Worm (Caenorhabditis elegans) whole organism, L4 larva: ENCODE data around the gene gad-3.

Experiments
- F10B5.3 ChIP-seq: sonication (generic microtip); optimal IDR thresholded peaks from 2 replicates; lab custom pipeline; 2016; ENCODE audit warnings: mild to moderate bottlenecking, missing genetic modification characterization, missing compliant biosample characterization
- Y48G9A.11 ChIP-seq: fragments of 200-800 bp; sonication (Bioruptor generic); IDR thresholded peaks from 2 replicates; pipeline ENCODE4 v1.3.6; 2022; ENCODE audit warnings: missing genetic modification reagents, missing genetic modification characterization, missing compliant biosample characterization
- ZK337.2 ChIP-seq: fragments of 200-800 bp; sonication (Bioruptor generic); IDR thresholded peaks from 2 replicates; pipeline ENCODE4 v1.3.6; 2022; ENCODE audit warnings: missing genetic modification reagents, missing genetic modification characterization, missing compliant biosample characterization
- ZK546.5 ChIP-seq, 2 experiments: sonication (generic microtip); optimal IDR thresholded peaks; 2 replicates each; lab custom pipeline; 2017; ENCODE audit warnings: missing biosample characterization in 2 of 2, missing genetic modification characterization in 2 of 2
- aha-1 ChIP-seq: fragments of 150-350 bp; peaks from one replicate; lab custom pipeline; 2014; ENCODE audit warnings: missing biosample characterization, missing genetic modification characterization
- ceh-62 ChIP-seq: sonication (generic microtip); optimal IDR thresholded peaks from 2 replicates; lab custom pipeline; 2017; ENCODE audit warnings: missing biosample characterization, missing genetic modification characterization
- ces-1 ChIP-seq: fragments of 150-350 bp; sonication (generic microtip); optimal IDR thresholded peaks from 4 replicates; lab custom pipeline; 2014; ENCODE audit warnings: missing biosample characterization, missing genetic modification reagents, missing genetic modification characterization
- ctbp-1 ChIP-seq: fragments of 200-800 bp; sonication (Bioruptor generic); IDR thresholded peaks from 2 replicates; pipeline ENCODE4 v1.3.6; 2022; ENCODE audit warnings: missing genetic modification reagents, missing genetic modification characterization, missing compliant biosample characterization
- daf-19 ChIP-seq: fragments of 200-800 bp; sonication (Bioruptor generic); conservative IDR thresholded peaks from 2 replicates; pipeline ENCODE4 v1.3.6; 2022; ENCODE audit warnings: missing genetic modification characterization, missing compliant biosample characterization
- daf-8 ChIP-seq: fragments of 200-800 bp; sonication (Bioruptor generic); IDR thresholded peaks from 2 replicates; pipeline ENCODE4 v1.3.6; 2022; ENCODE audit warnings: missing genetic modification characterization, missing compliant biosample characterization
- duxl-1 ChIP-seq: sonication (generic microtip); optimal IDR thresholded peaks from 2 replicates; lab custom pipeline; 2016; ENCODE audit warnings: mild to moderate bottlenecking, missing genetic modification characterization, moderate library complexity, missing compliant biosample characterization; ENCODE audit not compliant: poor library complexity
- dve-1 ChIP-seq: sonication (generic microtip); optimal IDR thresholded peaks from 2 replicates; lab custom pipeline; 2017; ENCODE audit warnings: antibody characterized with exemption, mild to moderate bottlenecking, missing genetic modification characterization, missing compliant biosample characterization; ENCODE audit not compliant: insufficient read depth
- egl-43 ChIP-seq: fragments of 200-800 bp; sonication (Bioruptor generic); IDR thresholded peaks from 2 replicates; pipeline ENCODE4 v1.3.6; 2022; ENCODE audit warnings: missing genetic modification reagents, missing genetic modification characterization, missing compliant biosample characterization
- fkh-10 ChIP-seq: fragments of 150-350 bp; optimal IDR thresholded peaks from 2 replicates; lab custom pipeline; 2014; ENCODE audit warnings: missing biosample characterization, missing genetic modification reagents, missing genetic modification characterization
- hlh-11 ChIP-seq: fragments of 200-800 bp; sonication (Bioruptor generic); optimal IDR thresholded peaks from 2 replicates; lab custom pipeline; 2018; ENCODE audit warnings: mild to moderate bottlenecking, missing genetic modification characterization, missing compliant biosample characterization
- hlh-30 ChIP-seq: sonication (generic microtip); optimal IDR thresholded peaks from 2 replicates; lab custom pipeline; 2017; ENCODE audit warnings: antibody characterized with exemption, mild to moderate bottlenecking, missing genetic modification characterization, missing compliant biosample characterization; ENCODE audit not compliant: insufficient read depth
- lim-7 ChIP-seq: fragments of 200-800 bp; sonication (Bioruptor generic); IDR thresholded peaks from 2 replicates; pipeline ENCODE4 v1.3.6; 2022; ENCODE audit warnings: missing genetic modification characterization, missing compliant biosample characterization
- lin-1 ChIP-seq: fragments of 200-800 bp; sonication (Bioruptor generic); IDR thresholded peaks from 2 replicates; pipeline ENCODE4 v1.3.6; 2022; ENCODE audit warnings: missing genetic modification reagents, missing genetic modification characterization, missing compliant biosample characterization
- lin-29 ChIP-seq: fragments of 200-800 bp; sonication (Bioruptor generic); IDR thresholded peaks from 2 replicates; pipeline ENCODE4 v1.3.6; 2022; ENCODE audit warnings: missing genetic modification reagents, missing genetic modification characterization, missing compliant biosample characterization
- madf-9 ChIP-seq: fragments of 200-800 bp; sonication (Bioruptor generic); conservative IDR thresholded peaks from 2 replicates; pipeline ENCODE4 v1.3.6; 2022; ENCODE audit warnings: missing genetic modification reagents, missing genetic modification characterization, missing compliant biosample characterization
- mdl-1 ChIP-seq, 2 experiments: fragments of 150-350 bp in 1 of 2; sonication (generic microtip) in 1 of 2; optimal IDR thresholded peaks; 2 replicates each; lab custom pipeline; 2014 to 2017; ENCODE audit warnings: missing biosample characterization in 2 of 2, missing genetic modification characterization in 2 of 2
- mxl-2 ChIP-seq: fragments of 200-800 bp; sonication (Bioruptor generic); conservative IDR thresholded peaks from 2 replicates; pipeline ENCODE4 v1.3.6; 2022; ENCODE audit warnings: missing genetic modification reagents, missing genetic modification characterization, missing compliant biosample characterization
- nhr-111 ChIP-seq: fragments of 200-800 bp; sonication (Bioruptor generic); optimal IDR thresholded peaks from 2 replicates; lab custom pipeline; 2018; ENCODE audit warnings: mild to moderate bottlenecking, missing genetic modification characterization, missing compliant biosample characterization
- nhr-237 ChIP-seq: sonication (generic microtip); optimal IDR thresholded peaks from 2 replicates; lab custom pipeline; 2017; ENCODE audit warnings: missing biosample characterization, missing genetic modification characterization
- nhr-42 ChIP-seq: fragments of 200-800 bp; sonication (Bioruptor generic); IDR thresholded peaks from 2 replicates; pipeline ENCODE4 v1.3.6; 2022; ENCODE audit warnings: missing genetic modification characterization, missing compliant biosample characterization
- nhr-6 ChIP-seq: fragments of 150-350 bp; optimal IDR thresholded peaks from 2 replicates; lab custom pipeline; 2014; ENCODE audit warnings: missing biosample characterization, missing genetic modification characterization
- nhr-77 ChIP-seq: fragments of 150-350 bp; optimal IDR thresholded peaks from 2 replicates; lab custom pipeline; 2014; ENCODE audit warnings: missing biosample characterization, missing genetic modification characterization
- pha-4 ChIP-seq, 2 experiments: fragments of 150-350 bp in 1 of 2; fragments of 200-800 bp in 1 of 2; sonication (Bioruptor generic) in 1 of 2; IDR thresholded peaks in 1 of 2; optimal IDR thresholded peaks in 1 of 2; 2 replicates each; pipeline versions ENCODE4 v1.3.6 to Lab custom; 2014 to 2022; ENCODE audit warnings: missing genetic modification characterization in 2 of 2, missing genetic modification reagents in 2 of 2, missing biosample characterization in 1 of 2, missing compliant biosample characterization in 1 of 2
- snpc-4 ChIP-seq: fragments of 150-350 bp; optimal IDR thresholded peaks from 2 replicates; lab custom pipeline; 2014; ENCODE audit warnings: missing biosample characterization, missing genetic modification characterization
- spr-1 ChIP-seq: sonication (generic microtip); optimal IDR thresholded peaks from 2 replicates; lab custom pipeline; 2016; ENCODE audit warnings: mild to moderate bottlenecking, missing genetic modification characterization, missing compliant biosample characterization
- tra-1 ChIP-seq: fragments of 200-800 bp; sonication (Bioruptor generic); IDR thresholded peaks from 2 replicates; pipeline ENCODE4 v1.3.6; 2022; ENCODE audit warnings: missing genetic modification reagents, missing genetic modification characterization, missing compliant biosample characterization
- unc-130 ChIP-seq: sonication (generic microtip); optimal IDR thresholded peaks from 2 replicates; lab custom pipeline; 2016; ENCODE audit warnings: missing genetic modification reagents, missing genetic modification characterization, missing compliant biosample characterization
- unc-62 ChIP-seq, 3 experiments: fragments of 150-350 bp in 1 of 3; sonication (generic microtip); optimal IDR thresholded peaks in 2 of 3; peaks in 1 of 3; 1 replicate in 1 of 3; 2 replicates in 2 of 3; lab custom pipeline; 2014 to 2017; ENCODE audit warnings: missing biosample characterization in 3 of 3, missing genetic modification characterization in 3 of 3, missing genetic modification reagents in 3 of 3, missing genotype in 1 of 3
- vab-7 ChIP-seq: fragments of 200-800 bp; sonication (Bioruptor generic); IDR thresholded peaks from 2 replicates; pipeline ENCODE4 v1.3.6; 2022; ENCODE audit warnings: missing genetic modification reagents, missing genetic modification characterization, missing compliant biosample characterization
- zag-1 ChIP-seq: fragments of 150-350 bp; optimal IDR thresholded peaks from 2 replicates; lab custom pipeline; 2014; ENCODE audit warnings: missing biosample characterization, missing genetic modification characterization
- zip-11 ChIP-seq: fragments of 200-800 bp; sonication (Bioruptor generic); IDR thresholded peaks from 2 replicates; pipeline ENCODE4 v1.3.6; 2022; ENCODE audit warnings: missing genetic modification characterization, missing compliant biosample characterization

The gad-3 gene

DNA sequence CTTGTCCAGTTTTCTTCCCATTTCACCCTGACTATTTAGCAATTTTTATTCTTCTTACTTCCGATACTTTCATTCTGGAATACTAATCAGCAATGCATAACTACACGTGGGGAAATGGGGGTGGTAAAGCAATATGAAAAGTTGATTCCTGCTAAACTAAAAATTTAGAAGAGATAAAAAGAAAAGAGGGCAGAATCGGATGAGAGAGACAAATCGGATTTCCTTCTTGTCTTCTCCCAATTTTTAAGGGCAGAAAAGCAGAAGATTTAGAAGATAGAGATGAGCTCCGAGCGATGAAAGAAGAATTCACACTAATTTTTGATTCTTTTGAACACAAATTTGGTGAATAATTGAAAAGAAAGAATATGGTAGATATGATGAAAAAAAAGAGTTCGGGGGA is 21.2 kb upstream of the gad-3 start:
- TF ChIP-seq madf-9 (no peak), ctbp-1 (peak; percentile 54; the same call in 1 of the 2 replicates), ZK546.5 (tag; optimal IDR thresholded peaks at IDR 0.05; lab: Kevin White, UChicago) (no peak), lim-7 (GFP tag; lab: Robert Waterston, UW) (no peak), ces-1 (GFP tag; lab: Kevin White, UChicago) (peak; percentile 56), ZK337.2 (GFP tag; lab: Robert Waterston, UW) (no peak)

- TF ChIP-seq aha-1 (tag; lab: Kevin White, UChicago) (peak; percentile 5), zag-1 (tag; lab: Kevin White, UChicago) (no peak), unc-62 (GFP tag; optimal IDR thresholded peaks at IDR 0.05 in 1 of 2; lab: Kevin White, UChicago) (peak in 1 of 2 experiments; percentile 95), unc-62 (tag; optimal IDR thresholded peaks at IDR 0.05; lab: Kevin White, UChicago) (no peak), daf-8 (GFP tag; lab: Robert Waterston, UW) (no peak), pha-4 (GFP tag; IDR thresholded peaks at IDR 0.05; lab: Robert Waterston, UW) (no peak), pha-4 (tag; optimal IDR thresholded peaks at IDR 0.05; lab: Kevin White, UChicago) (no peak), ctbp-1 (0 out of 2 replicates have a peak, but pooled peaks have one; percentile 36), fkh-10 (GFP tag; lab: Kevin White, UChicago) (peak; percentile 6)
Observed at ce11 chrV:9191406-9191805, 18.6 kb upstream of the gad-3 start, which contains the start of gene sphr-1. Gene sphr-1, plus strand, starts transcription at chrV:9191610.

ce11 chrV:9186028-9186427 is 13.2 kb upstream of the gad-3 start:
- TF ChIP-seq mdl-1 (tag; optimal IDR thresholded peaks at IDR 0.05; lab: Kevin White, UChicago) (no peak), aha-1 (tag; lab: Kevin White, UChicago) (peak; percentile 20)
- TF ChIP-seq, all 104 proteins: peak for 1

DNA sequence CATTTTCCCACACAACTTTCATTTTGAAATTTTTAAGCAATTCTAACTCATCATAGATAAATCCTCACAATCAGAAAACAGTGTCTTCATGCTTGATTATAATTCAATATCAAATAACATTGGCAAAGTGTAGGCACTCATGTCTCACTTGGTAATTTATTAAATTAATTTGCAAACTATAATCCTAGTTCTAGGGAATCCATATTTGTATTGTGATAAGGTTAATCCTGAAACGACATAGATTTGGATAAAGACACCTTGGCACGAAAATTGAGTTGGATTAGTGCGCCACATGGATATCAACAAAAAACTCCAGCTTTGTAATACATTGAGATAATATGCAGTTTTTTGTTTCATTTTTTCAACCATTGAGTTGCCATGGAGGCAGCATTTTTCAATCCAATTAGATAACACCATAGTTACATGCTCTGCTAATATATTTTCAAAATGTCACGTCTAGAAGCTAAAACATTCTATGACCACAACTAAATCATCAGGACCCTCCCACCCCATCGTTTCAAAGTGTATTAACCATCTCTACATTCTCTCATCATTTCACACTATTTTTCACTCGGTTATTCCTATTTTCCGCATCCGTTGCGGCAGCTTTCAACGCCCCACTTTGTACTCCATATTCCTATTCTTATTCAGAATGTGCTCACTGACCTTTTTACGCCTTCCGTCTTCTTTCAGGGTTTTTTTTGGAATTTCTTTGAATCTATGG is 11.1 kb upstream of the gad-3 start:
- TF ChIP-seq aha-1 (tag; lab: Kevin White, UChicago), result peak; percentile 8
- TF ChIP-seq nhr-77, result no peak
- TF ChIP-seq, all 104 proteins: peak for 1

ce11 chrV:9181669-9182250 is 9.0 kb upstream of the gad-3 start, which contains the start of gene ptr-1:
Gene ptr-1, minus strand, starts transcription at chrV:9181719.
- TF ChIP-seq zip-11, result no peak
- no peak for TF ChIP-seq unc-130 (GFP tag; lab: Kevin White, UChicago)
- no peak for TF ChIP-seq spr-1 (tag; lab: Kevin White, UChicago)

- TF ChIP-seq madf-9 (no peak), nhr-111 (no peak), nhr-6 (tag; lab: Kevin White, UChicago) (peak; percentile 83), hlh-11 (peak; percentile 80), Y48G9A.11 (GFP tag; lab: Robert Waterston, UW) (no peak), F10B5.3 (tag; lab: Kevin White, UChicago) (no peak), lin-1 (GFP tag; lab: Robert Waterston, UW) (no peak), nhr-42 (GFP tag; lab: Robert Waterston, UW) (no peak), ceh-62 (tag; lab: Kevin White, UChicago) (no peak), egl-43 (GFP tag; lab: Robert Waterston, UW) (no peak), duxl-1 (tag; lab: Kevin White, UChicago) (peak; percentile 68), spr-1 (tag; lab: Kevin White, UChicago) (peak; percentile 51), nhr-237 (tag; lab: Kevin White, UChicago) (no peak), ctbp-1 (peak; percentile 76), hlh-30 (peak; percentile 73), tra-1 (GFP tag; lab: Robert Waterston, UW) (no peak), vab-7 (GFP tag; lab: Robert Waterston, UW) (no peak), snpc-4 (tag; lab: Kevin White, UChicago) (no peak), daf-19 (no peak), pha-4 (GFP tag; IDR thresholded peaks at IDR 0.05; lab: Robert Waterston, UW) (no peak), pha-4 (tag; optimal IDR thresholded peaks at IDR 0.05; lab: Kevin White, UChicago) (peak; percentile 54), lin-29 (no peak), unc-130 (GFP tag; lab: Kevin White, UChicago) (peak; percentile 45), mxl-2 (GFP tag; lab: Robert Waterston, UW) (no peak), dve-1 (peak; percentile 94)
Observed at ce11 chrV:9175218-9175837, 2.5 kb upstream of the gad-3 start, which contains the start of gene spas-1. Gene spas-1, plus strand, starts transcription at chrV:9175789.
